Fruit fly (Drosophila melanogaster) whole organism, prepupa: ENCODE measurements around the gene vir-1.

Experiments
- Blimp-1 ChIP-seq: fragments of 200-800 bp; sonication (Bioruptor generic); optimal IDR thresholded peaks from 3 replicates; lab custom pipeline; 2017; ENCODE audit warnings: missing biosample characterization, missing genetic modification characterization, mild to moderate bottlenecking, moderate library complexity, missing genetic modification reagents
- CG10631 ChIP-seq: fragments of 200-800 bp; sonication (Bioruptor generic); optimal IDR thresholded peaks from 2 replicates; lab custom pipeline; 2016; ENCODE audit warnings: missing biosample characterization, missing genetic modification characterization
- CG11294 ChIP-seq: fragments of 200-800 bp; sonication (Bioruptor generic); IDR thresholded peaks from 2 replicates; pipeline ENCODE4 v1.3.6; 2022; ENCODE audit warnings: missing biosample characterization, missing genetic modification characterization
- CG11902 ChIP-seq: fragments of 200-800 bp; sonication (Bioruptor generic); optimal IDR thresholded peaks from 3 replicates; lab custom pipeline; 2016; ENCODE audit warnings: missing biosample characterization, missing genetic modification characterization
- CG15336 ChIP-seq: fragments of 200-800 bp; sonication (Bioruptor generic); IDR thresholded peaks from 2 replicates; pipeline ENCODE4 v1.3.6; 2022; ENCODE audit warnings: missing biosample characterization, missing genetic modification characterization
- CG16779 ChIP-seq: fragments of 200-800 bp; sonication (Bioruptor generic); optimal IDR thresholded peaks from 3 replicates; lab custom pipeline; 2017; ENCODE audit warnings: missing biosample characterization, mild to moderate bottlenecking, missing genetic modification characterization
- CG3032 ChIP-seq: fragments of 200-800 bp; optimal IDR thresholded peaks from 2 replicates; lab custom pipeline; 2019; ENCODE audit warnings: missing biosample characterization, mild to moderate bottlenecking, missing genetic modification characterization, moderate library complexity
- CG31627 ChIP-seq: fragments of 200-800 bp; sonication (Bioruptor generic); optimal IDR thresholded peaks from 3 replicates; lab custom pipeline; 2016; ENCODE audit warnings: missing biosample characterization, missing genetic modification characterization
- CG32006 ChIP-seq: fragments of 200-800 bp; sonication (Bioruptor generic); optimal IDR thresholded peaks from 3 replicates; lab custom pipeline; 2017; ENCODE audit warnings: missing biosample characterization, mild to moderate bottlenecking, missing genetic modification characterization
- CG3919 ChIP-seq: fragments of 200-800 bp; sonication (Bioruptor generic); optimal IDR thresholded peaks from 3 replicates; lab custom pipeline; 2016; ENCODE audit warnings: missing biosample characterization, missing genetic modification characterization
- CG4318 ChIP-seq: fragments of 200-800 bp; sonication (Bioruptor generic); optimal IDR thresholded peaks from 3 replicates; lab custom pipeline; 2017; ENCODE audit warnings: missing biosample characterization, mild to moderate bottlenecking, missing genetic modification characterization
- CG6163 ChIP-seq: fragments of 200-800 bp; sonication (Bioruptor generic); IDR thresholded peaks from 3 replicates; pipeline ENCODE4 v1.3.6; 2022; ENCODE audit warnings: missing biosample characterization, missing genetic modification characterization
- CG6276 ChIP-seq: fragments of 200-800 bp; sonication (Bioruptor generic); optimal IDR thresholded peaks from 2 replicates; lab custom pipeline; 2017; ENCODE audit warnings: missing biosample characterization, mild to moderate bottlenecking, missing genetic modification characterization
- CG6792 ChIP-seq: fragments of 200-800 bp; sonication (Bioruptor generic); optimal IDR thresholded peaks from 3 replicates; lab custom pipeline; 2016; ENCODE audit warnings: missing biosample characterization, missing genetic modification characterization
- CG6854 ChIP-seq: fragments of 200-800 bp; sonication (Bioruptor generic); optimal IDR thresholded peaks from 2 replicates; lab custom pipeline; 2017; ENCODE audit warnings: missing biosample characterization, mild to moderate bottlenecking, missing genetic modification characterization
- CG7368 ChIP-seq: fragments of 200-800 bp; sonication (Bioruptor generic); optimal IDR thresholded peaks from 3 replicates; lab custom pipeline; 2016; ENCODE audit warnings: missing biosample characterization, missing genetic modification characterization
- CG8319 ChIP-seq: fragments of 200-800 bp; sonication (Bioruptor generic); optimal IDR thresholded peaks from 3 replicates; lab custom pipeline; 2016; ENCODE audit warnings: missing biosample characterization, missing genetic modification characterization
- CG8632 ChIP-seq: fragments of 200-800 bp; sonication (Bioruptor generic); optimal IDR thresholded peaks from 3 replicates; lab custom pipeline; 2016; ENCODE audit warnings: missing biosample characterization, missing genetic modification characterization
- Eip75B ChIP-seq: fragments of 200-800 bp; sonication (Bioruptor generic); optimal IDR thresholded peaks from 3 replicates; lab custom pipeline; 2016; ENCODE audit warnings: missing biosample characterization, missing genetic modification characterization
- Ets21C ChIP-seq: fragments of 200-800 bp; sonication (Bioruptor generic); optimal IDR thresholded peaks from 3 replicates; lab custom pipeline; 2016; ENCODE audit warnings: missing biosample characterization, missing genetic modification characterization
- Ets96B ChIP-seq: fragments of 200-800 bp; optimal IDR thresholded peaks from 2 replicates; lab custom pipeline; 2019; ENCODE audit warnings: missing biosample characterization, mild to moderate bottlenecking, missing genetic modification characterization, moderate library complexity
- Hr39 ChIP-seq: fragments of 200-800 bp; sonication (Bioruptor generic); optimal IDR thresholded peaks from 2 replicates; lab custom pipeline; 2016; ENCODE audit warnings: missing biosample characterization, missing genetic modification characterization
- Hr4 ChIP-seq: fragments of 200-800 bp; sonication (Bioruptor generic); optimal IDR thresholded peaks from 3 replicates; lab custom pipeline; 2016; ENCODE audit warnings: missing biosample characterization, missing genetic modification characterization
- Lpt ChIP-seq: fragments of 200-800 bp; sonication (Bioruptor generic); optimal IDR thresholded peaks from 3 replicates; lab custom pipeline; 2016; ENCODE audit warnings: missing biosample characterization, missing genetic modification characterization
- OdsH ChIP-seq: fragments of 200-800 bp; sonication (Bioruptor generic); optimal IDR thresholded peaks from 3 replicates; lab custom pipeline; 2016; ENCODE audit warnings: missing biosample characterization, missing genetic modification characterization
- Sox102F ChIP-seq: fragments of 200-800 bp; sonication (Bioruptor generic); optimal IDR thresholded peaks from 2 replicates; lab custom pipeline; 2016; ENCODE audit warnings: missing biosample characterization, mild to moderate bottlenecking, missing genetic modification characterization
- Sox14 ChIP-seq: fragments of 200-800 bp; sonication (Bioruptor generic); optimal IDR thresholded peaks from 3 replicates; lab custom pipeline; 2016; ENCODE audit warnings: missing biosample characterization, missing genetic modification characterization
- Sox15 ChIP-seq: fragments of 200-800 bp; sonication (Bioruptor generic); optimal IDR thresholded peaks from 3 replicates; lab custom pipeline; 2016; ENCODE audit warnings: missing biosample characterization, missing genetic modification characterization
- achi ChIP-seq: fragments of 200-800 bp; sonication (Bioruptor generic); optimal IDR thresholded peaks from 3 replicates; lab custom pipeline; 2016; ENCODE audit warnings: missing biosample characterization, missing genetic modification characterization
- acj6 ChIP-seq: fragments of 200-800 bp; sonication (Bioruptor generic); optimal IDR thresholded peaks from 3 replicates; lab custom pipeline; 2016; ENCODE audit warnings: missing biosample characterization, missing genetic modification characterization
- dac ChIP-seq: fragments of 200-800 bp; sonication (Bioruptor generic); optimal IDR thresholded peaks from 2 replicates; lab custom pipeline; 2017; ENCODE audit warnings: missing biosample characterization, mild to moderate bottlenecking, missing genetic modification characterization
- eg ChIP-seq: fragments of 200-800 bp; sonication (Bioruptor generic); IDR thresholded peaks from 3 replicates; pipeline ENCODE4 v1.3.6; 2022; ENCODE audit warnings: missing biosample characterization, missing genetic modification characterization
- esn ChIP-seq: fragments of 200-800 bp; sonication (Bioruptor generic); optimal IDR thresholded peaks from 2 replicates; lab custom pipeline; 2016; ENCODE audit warnings: missing biosample characterization, mild to moderate bottlenecking, missing genetic modification characterization, moderate library complexity
- fd59A ChIP-seq: fragments of 200-800 bp; sonication (Bioruptor generic); optimal IDR thresholded peaks from 2 replicates; lab custom pipeline; 2017; ENCODE audit warnings: missing biosample characterization, mild to moderate bottlenecking, missing genetic modification characterization, missing genetic modification reagents
- fkh ChIP-seq: fragments of 200-800 bp; sonication (Bioruptor generic); optimal IDR thresholded peaks from 3 replicates; lab custom pipeline; 2017; ENCODE audit warnings: missing biosample characterization, mild to moderate bottlenecking, missing genetic modification characterization, moderate library complexity
- lz ChIP-seq: fragments of 200-800 bp; sonication (Bioruptor generic); optimal IDR thresholded peaks from 3 replicates; lab custom pipeline; 2016; ENCODE audit warnings: missing biosample characterization, missing genetic modification characterization
- net ChIP-seq: fragments of 200-800 bp; sonication (Bioruptor generic); optimal IDR thresholded peaks from 3 replicates; lab custom pipeline; 2016; ENCODE audit warnings: missing biosample characterization, missing genetic modification characterization
- spab ChIP-seq: fragments of 200-800 bp; sonication (Bioruptor generic); optimal IDR thresholded peaks from 2 replicates; lab custom pipeline; 2017; ENCODE audit warnings: missing biosample characterization, mild to moderate bottlenecking, missing genetic modification characterization, missing genetic modification reagents
- ss ChIP-seq, 2 experiments: fragments of 200-800 bp; sonication (Bioruptor generic); optimal IDR thresholded peaks; 2 replicates in 1 of 2; 3 replicates in 1 of 2; lab custom pipeline; 2017 to 2018; ENCODE audit warnings: mild to moderate bottlenecking in 2 of 2, missing biosample characterization in 2 of 2, missing genetic modification characterization in 2 of 2, moderate library complexity in 1 of 2
- svp ChIP-seq: fragments of 200-800 bp; sonication (Bioruptor generic); peaks from one replicate; lab custom pipeline; 2016; ENCODE audit warnings: missing biosample characterization, missing genetic modification characterization
- topi ChIP-seq: fragments of 200-800 bp; sonication (Bioruptor generic); optimal IDR thresholded peaks from 3 replicates; lab custom pipeline; 2016; ENCODE audit warnings: missing biosample characterization, missing genetic modification characterization
- vri ChIP-seq: fragments of 200-800 bp; sonication (Bioruptor generic); optimal IDR thresholded peaks from 3 replicates; lab custom pipeline; 2016; ENCODE audit warnings: missing biosample characterization, mild to moderate bottlenecking, missing genetic modification characterization

The vir-1 gene

dm6 chr2L:12433712-12434534 lies 10.7 kb upstream of the vir-1 start, which contains the start of gene eRF3 (continued):
- TF ChIP-seq CG8632 (peak; percentile 78), CG3032 (tag; lab: Kevin White, UChicago) (peak; percentile 79), esn (GFP tag; lab: Kevin White, UChicago) (peak; percentile 68), CG4318 (GFP tag; lab: Kevin White, UChicago) (peak; percentile 68), Sox15 (GFP tag; lab: Kevin White, UChicago) (peak; percentile 38), CG6276 (GFP tag; lab: Kevin White, UChicago) (no peak), CG6792 (peak; percentile 42), Lpt (GFP tag; lab: Kevin White, UChicago) (peak; percentile 48), achi (GFP tag; lab: Kevin White, UChicago) (peak; percentile 62), topi (GFP tag; lab: Kevin White, UChicago) (peak; percentile 51), fd59A (GFP tag; lab: Kevin White, UChicago) (no peak), Blimp-1 (GFP tag; lab: Kevin White, UChicago) (no peak), CG6854 (no peak), CG15336 (peak; percentile 67), CG10631 (GFP tag; lab: Kevin White, UChicago) (peak; percentile 83), Hr4 (GFP tag; lab: Kevin White, UChicago) (peak; percentile 51), fkh (GFP tag; lab: Kevin White, UChicago) (peak; percentile 38), CG3919 (GFP tag; lab: Kevin White, UChicago) (peak; percentile 58), CG16779 (tag; lab: Kevin White, UChicago) (no peak), Eip75B (peak; percentile 38), CG6163 (peak; percentile 52; the same call in 2 of the 3 replicates), Ets96B (tag; lab: Kevin White, UChicago) (peak; percentile 70), CG32006 (GFP tag; lab: Kevin White, UChicago) (peak; percentile 73), OdsH (GFP tag; lab: Kevin White, UChicago) (peak; percentile 67), lz (GFP tag; lab: Kevin White, UChicago) (peak; percentile 29), eg (peak; percentile 69)
- TF ChIP-seq, all 60 proteins: peak for 49

DNA sequence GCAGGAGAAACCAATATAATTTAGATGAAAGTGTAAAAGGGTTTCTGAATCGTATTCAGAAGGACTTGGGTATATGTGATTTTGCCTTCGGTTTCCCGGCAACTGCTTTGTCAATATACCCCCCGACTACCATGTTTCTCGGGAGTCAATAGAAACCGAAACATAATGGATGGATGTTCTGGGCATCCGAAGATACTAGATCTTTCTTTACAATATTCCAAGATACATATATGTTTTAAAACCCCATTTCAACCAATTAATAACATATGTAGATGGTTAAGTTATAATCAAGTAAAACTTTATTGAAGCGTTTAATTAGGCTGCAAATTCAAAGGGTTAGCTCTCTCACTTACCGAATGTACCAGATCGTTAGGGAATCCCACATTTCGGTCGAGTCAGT lies 7.6 kb upstream of the vir-1 start, which contains the start of gene CG5435:
CG5435 (minus strand) TSS at position 101 of the 400 bp plus-strand sequence.
- TF ChIP-seq CG6854 = no peak
- no peak for TF ChIP-seq spab
- TF ChIP-seq acj6 (GFP tag; lab: Kevin White, UChicago) = no peak
- no peak for TF ChIP-seq Ets21C (GFP tag; lab: Kevin White, UChicago)
- no peak for TF ChIP-seq CG4318 (GFP tag; lab: Kevin White, UChicago)
- TF ChIP-seq vri (GFP tag; lab: Kevin White, UChicago) = no peak
- TF ChIP-seq CG8319 (GFP tag; lab: Kevin White, UChicago) = no peak

DNA sequence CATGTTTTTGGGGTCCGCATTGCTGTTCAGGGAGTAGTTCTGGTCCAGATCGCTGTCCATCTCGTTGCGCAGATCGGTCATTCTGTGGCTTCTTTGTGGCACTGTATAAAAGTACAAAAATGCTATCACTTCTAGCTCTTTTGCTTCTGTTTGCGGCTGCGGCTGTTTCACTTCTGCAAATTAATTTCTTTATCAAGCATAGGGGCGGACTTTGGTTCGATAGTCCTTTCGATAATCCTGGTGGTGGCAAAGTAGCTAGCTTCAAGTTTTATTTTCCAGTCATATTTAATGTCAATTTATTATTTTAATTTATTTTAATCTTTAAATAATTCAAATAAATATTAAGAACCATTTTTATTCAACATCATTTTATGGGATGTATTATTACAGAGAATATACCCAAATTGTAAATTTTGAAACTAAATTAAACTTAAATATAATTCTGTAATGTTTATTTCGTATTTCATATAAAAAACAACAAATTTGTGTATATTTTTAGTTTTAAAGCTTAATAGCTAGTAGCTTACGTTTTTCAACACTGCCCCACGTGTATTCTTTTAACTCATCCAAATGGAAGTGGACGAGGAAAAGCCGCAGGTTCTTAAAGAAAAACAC lies 4.4 kb upstream of the vir-1 start, which contains the start of the genes CG5446 and Trm1:
CG5446 (minus strand) TSS at position 223 of the 615 bp plus-strand sequence.
Trm1 (plus strand) TSS at position 542 of the 615 bp plus-strand sequence.
- TF ChIP-seq CG3919 (GFP tag; lab: Kevin White, UChicago) = peak; percentile 62
- no peak for TF ChIP-seq CG4318 (GFP tag; lab: Kevin White, UChicago)
- TF ChIP-seq vri (GFP tag; lab: Kevin White, UChicago) = peak; percentile 40
- peak; percentile 22 for TF ChIP-seq CG31627 (GFP tag; lab: Kevin White, UChicago)
- TF ChIP-seq Blimp-1 (GFP tag; lab: Kevin White, UChicago) = peak; percentile 27
- no peak for TF ChIP-seq CG6276 (GFP tag; lab: Kevin White, UChicago)
- peak; percentile 60 for TF ChIP-seq CG6792
- peak; percentile 43 for TF ChIP-seq net (GFP tag; lab: Kevin White, UChicago)
- TF ChIP-seq dac (GFP tag; lab: Kevin White, UChicago) = peak; percentile 28
- peak; percentile 82 for TF ChIP-seq CG10631 (GFP tag; lab: Kevin White, UChicago)
- TF ChIP-seq spab = no peak
- peak; percentile 48 for TF ChIP-seq Sox102F
- peak; percentile 61 for TF ChIP-seq Hr4 (GFP tag; lab: Kevin White, UChicago)
- peak; percentile 17 for TF ChIP-seq topi (GFP tag; lab: Kevin White, UChicago)
- TF ChIP-seq svp (GFP tag; lab: Kevin White, UChicago) = no peak
- peak; percentile 34 to 63 for TF ChIP-seq ss (GFP tag; optimal IDR thresholded peaks at IDR 0.05; lab: Kevin White, UChicago)
- peak; percentile 30 for TF ChIP-seq Lpt (GFP tag; lab: Kevin White, UChicago)
- TF ChIP-seq Hr39 (GFP tag; lab: Kevin White, UChicago) = no peak
- peak; percentile 32 for TF ChIP-seq CG7368 (GFP tag; lab: Kevin White, UChicago)
- TF ChIP-seq CG11294 (GFP tag; lab: Robert Waterston, UW) = no peak; the same call in 1 of the 2 replicates
- TF ChIP-seq fkh (GFP tag; lab: Kevin White, UChicago) = no peak
- TF ChIP-seq CG32006 (GFP tag; lab: Kevin White, UChicago) = peak; percentile 68
- TF ChIP-seq Ets21C (GFP tag; lab: Kevin White, UChicago) = no peak
- peak; percentile 18 for TF ChIP-seq Sox14
- peak; percentile 78 for TF ChIP-seq achi (GFP tag; lab: Kevin White, UChicago)
- no peak for TF ChIP-seq CG11902 (GFP tag; lab: Kevin White, UChicago)
- TF ChIP-seq CG16779 (tag; lab: Kevin White, UChicago) = peak; percentile 45
